Fruit fly (Drosophila melanogaster): ENCODE measurements around the gene aralar1.

The aralar1 gene

dm6 chr3R:30450224-30450623 lies 5.4 kb downstream of the aralar1 start:
- peak; percentile 91 for TF ChIP-seq Dll (optimal IDR thresholded peaks at IDR 0.05)
- TF ChIP-seq EcR (GFP tag; optimal IDR thresholded peaks at IDR 0.05): no peak

- no peak for TF ChIP-seq Dll (optimal IDR thresholded peaks at IDR 0.05)
- no peak for TF ChIP-seq pan (optimal IDR thresholded peaks at IDR 0.05)
- no peak for TF ChIP-seq EcR (GFP tag; optimal IDR thresholded peaks at IDR 0.05)
- TF ChIP-seq usp (GFP tag; optimal IDR thresholded peaks at IDR 0.05): no peak
- no peak for TF ChIP-seq CG8478 (optimal IDR thresholded peaks at IDR 0.05)
- TF ChIP-seq psq (optimal IDR thresholded peaks at IDR 0.05): no peak
These were observed 6.2 kb downstream of the aralar1 start for dm6 chr3R:30449446-30449845.

dm6 chr3R:30444946-30445345 lies 10.7 kb downstream of the aralar1 start, which contains the start of gene Osi23:
TSS of gene Osi23 (minus strand) at chr3R:30445046.
- TF ChIP-seq CG8478 (optimal IDR thresholded peaks at IDR 0.05) (no peak), psq (optimal IDR thresholded peaks at IDR 0.05) (no peak), EcR (GFP tag; optimal IDR thresholded peaks at IDR 0.05) (no peak), pan (optimal IDR thresholded peaks at IDR 0.05) (no peak), Dll (optimal IDR thresholded peaks at IDR 0.05) (no peak), usp (GFP tag; optimal IDR thresholded peaks at IDR 0.05) (no peak)

dm6 chr3R:30443549-30444133 lies 12.0 kb downstream of the aralar1 start, which contains the start of gene CG15537:
TSS of gene CG15537 (minus strand) at chr3R:30443599.
- TF ChIP-seq psq (optimal IDR thresholded peaks at IDR 0.05): no peak
- TF ChIP-seq pan (optimal IDR thresholded peaks at IDR 0.05): no peak
- TF ChIP-seq EcR (GFP tag; optimal IDR thresholded peaks at IDR 0.05): no peak
- no peak for TF ChIP-seq usp (GFP tag; optimal IDR thresholded peaks at IDR 0.05)
- no peak for TF ChIP-seq Dll (optimal IDR thresholded peaks at IDR 0.05)
- no peak for TF ChIP-seq CG8478 (optimal IDR thresholded peaks at IDR 0.05)

dm6 chr3R:30431258-30432114 lies 24.2 kb downstream of the aralar1 start, which contains the start of gene CG15534:
TSS of gene CG15534 (plus strand) at chr3R:30432064.
- TF ChIP-seq psq (optimal IDR thresholded peaks at IDR 0.05) (no peak), pan (optimal IDR thresholded peaks at IDR 0.05) (no peak), Dll (optimal IDR thresholded peaks at IDR 0.05) (no peak), EcR (GFP tag; optimal IDR thresholded peaks at IDR 0.05) (no peak), usp (GFP tag; optimal IDR thresholded peaks at IDR 0.05) (no peak), CG8478 (optimal IDR thresholded peaks at IDR 0.05) (no peak)

- TF ChIP-seq Dll (optimal IDR thresholded peaks at IDR 0.05) (no peak), psq (optimal IDR thresholded peaks at IDR 0.05) (no peak), usp (GFP tag; optimal IDR thresholded peaks at IDR 0.05) (no peak), pan (optimal IDR thresholded peaks at IDR 0.05) (no peak), CG8478 (optimal IDR thresholded peaks at IDR 0.05) (no peak), EcR (GFP tag; optimal IDR thresholded peaks at IDR 0.05) (no peak)
These were observed 27.2 kb downstream of the aralar1 start, which contains the start of gene CG15533 for dm6 chr3R:30428459-30428858. TSS of gene CG15533 (plus strand) at chr3R:30428820.

- TF ChIP-seq pan (optimal IDR thresholded peaks at IDR 0.05): no peak
- TF ChIP-seq usp (GFP tag; optimal IDR thresholded peaks at IDR 0.05): no peak
- no peak for TF ChIP-seq EcR (GFP tag; optimal IDR thresholded peaks at IDR 0.05)
- TF ChIP-seq Dll (optimal IDR thresholded peaks at IDR 0.05): no peak
- no peak for TF ChIP-seq CG8478 (optimal IDR thresholded peaks at IDR 0.05)
- TF ChIP-seq psq (optimal IDR thresholded peaks at IDR 0.05): no peak
These were observed 27.8 kb downstream of the aralar1 start, which contains the start of gene CG2218 for dm6 chr3R:30427805-30428359. TSS of gene CG2218 (minus strand) at chr3R:30428276.

dm6 chr3R:30426626-30427025 lies 29.0 kb downstream of the aralar1 start:
- no peak for TF ChIP-seq CG8478 (optimal IDR thresholded peaks at IDR 0.05)
- no peak for TF ChIP-seq Dll (optimal IDR thresholded peaks at IDR 0.05)
- no peak for TF ChIP-seq psq (optimal IDR thresholded peaks at IDR 0.05)
- no peak for TF ChIP-seq usp (GFP tag; optimal IDR thresholded peaks at IDR 0.05)
- TF ChIP-seq pan (optimal IDR thresholded peaks at IDR 0.05): no peak
- no peak for TF ChIP-seq EcR (GFP tag; optimal IDR thresholded peaks at IDR 0.05)

- TF ChIP-seq CG8478 (optimal IDR thresholded peaks at IDR 0.05): no peak
These were observed 30.0 kb downstream of the aralar1 start for dm6 chr3R:30425622-30426021.

- no peak for TF ChIP-seq usp (GFP tag; optimal IDR thresholded peaks at IDR 0.05)
- TF ChIP-seq psq (optimal IDR thresholded peaks at IDR 0.05): no peak
- TF ChIP-seq Dll (optimal IDR thresholded peaks at IDR 0.05): no peak
- TF ChIP-seq pan (optimal IDR thresholded peaks at IDR 0.05): no peak
- no peak for TF ChIP-seq EcR (GFP tag; optimal IDR thresholded peaks at IDR 0.05)
- TF ChIP-seq CG8478 (optimal IDR thresholded peaks at IDR 0.05): no peak
These were observed 30.7 kb downstream of the aralar1 start, which contains the start of gene CG15536 for dm6 chr3R:30424993-30425392. TSS of gene CG15536 (minus strand) at chr3R:30425162.

dm6 chr3R:30423695-30424094 lies 32.0 kb downstream of the aralar1 start, which contains the start of the genes CG15535 and mRpS18C:
TSS of gene CG15535 (minus strand) at chr3R:30423929.
TSS of gene mRpS18C (plus strand) at chr3R:30423974.
- no peak for TF ChIP-seq pan (optimal IDR thresholded peaks at IDR 0.05)
- TF ChIP-seq usp (GFP tag; optimal IDR thresholded peaks at IDR 0.05): no peak
- no peak for TF ChIP-seq EcR (GFP tag; optimal IDR thresholded peaks at IDR 0.05)
- no peak for TF ChIP-seq CG8478 (optimal IDR thresholded peaks at IDR 0.05)
- no peak for TF ChIP-seq Dll (optimal IDR thresholded peaks at IDR 0.05)
- TF ChIP-seq psq (optimal IDR thresholded peaks at IDR 0.05): no peak

- TF ChIP-seq EcR (GFP tag; optimal IDR thresholded peaks at IDR 0.05) (no peak), psq (optimal IDR thresholded peaks at IDR 0.05) (no peak), Dll (optimal IDR thresholded peaks at IDR 0.05) (no peak), usp (GFP tag; optimal IDR thresholded peaks at IDR 0.05) (no peak), CG8478 (optimal IDR thresholded peaks at IDR 0.05) (no peak), pan (optimal IDR thresholded peaks at IDR 0.05) (no peak)
These were observed 32.8 kb downstream of the aralar1 start, which contains the start of the genes CG2217 and CG42740 for dm6 chr3R:30422871-30423270. TSS of gene CG2217 (minus strand) at chr3R:30422971. TSS of gene CG42740 (minus strand) at chr3R:30422971.
